Fruit fly (Drosophila melanogaster): Measurements from ENCODE around the gene Exd2.

- TF ChIP-seq CG9948 (tag; optimal IDR thresholded peaks at IDR 0.05) (peak; percentile 26), Snoo (tag; optimal IDR thresholded peaks at IDR 0.05) (peak; percentile 64), EcR (GFP tag; optimal IDR thresholded peaks at IDR 0.05) (no peak), CG10348 (GFP tag; IDR thresholded peaks at IDR 0.05) (peak; percentile 28; the same call in 1 of the 2 replicates), CG8301 (tag; optimal IDR thresholded peaks at IDR 0.05) (no peak), CG4496 (GFP tag; IDR thresholded peaks at IDR 0.05) (peak; percentile 45; the same call in 1 of the 3 replicates), CG8159 (tag; optimal IDR thresholded peaks at IDR 0.05) (peak; percentile 24)
Observed at dm6 chr3R:11454210-11454904, 18.9 kb upstream of the Exd2 start.
